Worm (Caenorhabditis elegans): ENCODE measurements around the gene tap-1.

DNA sequence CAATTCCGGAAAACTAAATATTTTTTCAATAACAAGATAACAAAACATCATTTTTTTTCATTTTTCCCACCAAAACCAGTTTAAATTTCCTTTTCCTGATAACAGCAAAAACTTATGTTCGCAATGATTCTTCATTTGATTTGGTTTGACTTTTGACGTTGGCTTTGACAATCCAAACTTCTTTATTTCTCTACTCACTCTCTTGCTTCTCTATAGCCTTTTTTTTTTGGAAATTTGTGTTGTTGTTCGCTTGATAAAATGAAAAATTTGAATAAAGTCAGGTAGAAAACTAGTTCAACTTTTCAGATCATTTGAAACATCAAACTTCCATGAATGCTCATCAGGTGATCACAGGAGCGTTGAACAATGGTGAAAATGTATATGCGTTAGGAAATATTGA is 21.6 kb downstream of the tap-1 start, which contains the start of gene rbc-1:
- no peak for TF ChIP-seq fax-1 (tag; optimal IDR thresholded peaks at IDR 0.05)
- no peak for TF ChIP-seq ceh-9 (tag; optimal IDR thresholded peaks at IDR 0.05)
- TF ChIP-seq dmd-4 (tag; optimal IDR thresholded peaks at IDR 0.05; ENCODE audit: borderline replicate concordance) = no peak
- TF ChIP-seq ama-1 (optimal IDR thresholded peaks at IDR 0.05) = no peak
- TF ChIP-seq nhr-11 (tag; optimal IDR thresholded peaks at IDR 0.05) = no peak
